Fruit fly (Drosophila melanogaster): ENCODE data around the gene Fip1.

The Fip1 gene

dm6 chr3R:4484999-4485398, at the start of gene Fip1:
Fip1 (plus strand) TSS chr3R:4485008.
- TF ChIP-seq Hr96 (GFP tag; optimal IDR thresholded peaks at IDR 0.05): no peak
- no peak for TF ChIP-seq Mnt (GFP tag; optimal IDR thresholded peaks at IDR 0.05)
- TF ChIP-seq Crg-1 (GFP tag; optimal IDR thresholded peaks at IDR 0.05): no peak
- no peak for TF ChIP-seq CG33017 (tag; optimal IDR thresholded peaks at IDR 0.05)
- TF ChIP-seq Clk (GFP tag; optimal IDR thresholded peaks at IDR 0.05): no peak
- TF ChIP-seq ovo (GFP tag; optimal IDR thresholded peaks at IDR 0.05): no peak
- no peak for TF ChIP-seq kay (GFP tag; ENCODE audit: borderline replicate concordance)
- no peak for TF ChIP-seq CG1620 (GFP tag; optimal IDR thresholded peaks at IDR 0.05)
- TF ChIP-seq CG7045 (GFP tag; optimal IDR thresholded peaks at IDR 0.05): no peak
- TF ChIP-seq CG7101 (tag; optimal IDR thresholded peaks at IDR 0.05): no peak
- no peak for TF ChIP-seq tj (GFP tag; optimal IDR thresholded peaks at IDR 0.05)
- no peak for TF ChIP-seq cic (GFP tag; optimal IDR thresholded peaks at IDR 0.05)
- TF ChIP-seq toe (GFP tag; optimal IDR thresholded peaks at IDR 0.05): no peak
- no peak for TF ChIP-seq pad (GFP tag; optimal IDR thresholded peaks at IDR 0.05)
- no peak for TF ChIP-seq CG14711 (tag; optimal IDR thresholded peaks at IDR 0.05)
- no peak for TF ChIP-seq CG11617 (GFP tag; optimal IDR thresholded peaks at IDR 0.05)
- no peak for TF ChIP-seq bab1 (GFP tag; optimal IDR thresholded peaks at IDR 0.05)
- no peak for TF ChIP-seq cnc (optimal IDR thresholded peaks at IDR 0.05)
- no peak for TF ChIP-seq CG12768 (GFP tag; optimal IDR thresholded peaks at IDR 0.05)

DNA sequence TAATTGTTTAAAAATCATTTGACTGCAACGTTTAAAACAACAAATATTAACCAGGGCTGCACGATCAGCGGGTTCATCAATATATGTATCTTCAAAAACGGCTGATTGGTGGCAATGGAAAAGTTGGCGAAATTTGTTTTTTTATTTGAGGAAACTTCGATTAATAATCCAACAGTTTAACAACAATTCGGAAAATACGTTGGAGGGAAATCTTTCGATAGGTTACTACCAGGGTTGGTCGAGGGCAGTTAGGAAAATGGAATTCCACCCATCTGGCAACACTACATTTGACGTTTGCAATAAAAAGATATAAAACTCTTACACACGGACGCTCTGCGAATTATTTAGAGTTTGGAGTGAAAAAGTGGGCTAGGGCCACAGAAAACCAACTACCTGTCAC, 47.7 kb upstream of the Fip1 start, which contains the start of the genes Lipt2 and CG14650:
Gene Lipt2 (minus strand): TSS at position 217 of the 400 bp plus-strand sequence.
Gene CG14650 (plus strand): TSS at position 275 of the 400 bp plus-strand sequence.
- TF ChIP-seq cnc (optimal IDR thresholded peaks at IDR 0.05) (no peak), CG7045 (GFP tag; optimal IDR thresholded peaks at IDR 0.05) (peak; percentile 38), tj (GFP tag; optimal IDR thresholded peaks at IDR 0.05) (peak; percentile 55), bab1 (GFP tag; optimal IDR thresholded peaks at IDR 0.05) (peak; percentile 70), Mnt (GFP tag; optimal IDR thresholded peaks at IDR 0.05) (peak; percentile 72), CG12768 (GFP tag; optimal IDR thresholded peaks at IDR 0.05) (no peak), CG14711 (tag; optimal IDR thresholded peaks at IDR 0.05) (peak; percentile 53), CG5204 (GFP tag; optimal IDR thresholded peaks at IDR 0.05) (no peak), Clk (GFP tag; optimal IDR thresholded peaks at IDR 0.05) (peak; percentile 61), CG11617 (GFP tag; optimal IDR thresholded peaks at IDR 0.05) (peak; percentile 67), CG1620 (GFP tag; optimal IDR thresholded peaks at IDR 0.05) (peak; percentile 73), CG7101 (tag; optimal IDR thresholded peaks at IDR 0.05) (peak; percentile 62), Crg-1 (GFP tag; optimal IDR thresholded peaks at IDR 0.05) (peak; percentile 65), cic (GFP tag; optimal IDR thresholded peaks at IDR 0.05) (peak; percentile 0), kay (GFP tag; ENCODE audit: borderline replicate concordance) (no peak), pad (GFP tag; optimal IDR thresholded peaks at IDR 0.05) (peak; percentile 9), ovo (GFP tag; optimal IDR thresholded peaks at IDR 0.05) (no peak), toe (GFP tag; optimal IDR thresholded peaks at IDR 0.05) (no peak), Hr96 (GFP tag; optimal IDR thresholded peaks at IDR 0.05) (peak; percentile 80), CG33017 (tag; optimal IDR thresholded peaks at IDR 0.05) (peak; percentile 25)

DNA sequence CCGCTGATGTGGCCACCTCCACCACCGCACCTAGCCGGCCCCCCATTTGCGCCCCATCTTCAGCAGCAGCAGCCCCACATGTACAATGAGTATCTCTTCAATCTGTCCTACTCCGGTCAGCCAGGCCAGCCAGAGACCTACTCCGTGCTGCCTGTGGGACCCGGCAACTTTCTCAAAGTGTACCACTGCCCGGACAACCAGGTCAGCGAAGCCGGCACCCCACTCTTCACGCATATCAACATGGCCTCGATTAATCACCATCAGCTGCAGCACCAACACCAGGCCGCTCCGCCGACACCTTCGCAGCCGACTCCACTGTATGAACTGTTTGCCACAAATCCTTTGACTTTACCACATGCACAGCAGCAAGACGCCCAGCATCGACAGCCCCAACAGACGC, 47.0 kb upstream of the Fip1 start:
- TF ChIP-seq CG1620 (GFP tag; optimal IDR thresholded peaks at IDR 0.05): no peak

DNA sequence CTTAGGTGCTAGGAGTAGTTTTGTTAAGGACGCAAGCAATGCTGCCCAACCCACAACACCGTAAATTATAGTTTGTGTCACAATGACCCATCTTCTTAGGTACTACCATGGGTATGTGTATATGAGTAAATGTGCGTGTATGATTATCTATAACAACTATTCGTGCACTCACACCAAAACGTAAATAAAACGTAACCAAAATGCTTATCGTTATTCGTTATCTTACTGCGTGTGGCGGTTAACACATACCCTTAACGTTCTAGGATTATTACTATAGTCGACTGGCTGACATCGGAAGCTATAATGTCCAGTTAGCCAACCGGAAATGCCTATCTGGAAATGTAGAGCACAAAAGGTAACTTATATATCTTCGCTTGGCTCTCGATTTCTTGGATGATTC, 39.7 kb upstream of the Fip1 start:
- TF ChIP-seq CG12768 (GFP tag; optimal IDR thresholded peaks at IDR 0.05) (no peak), kay (GFP tag; ENCODE audit: borderline replicate concordance) (no peak), CG33017 (tag; optimal IDR thresholded peaks at IDR 0.05) (no peak), Hr96 (GFP tag; optimal IDR thresholded peaks at IDR 0.05) (no peak), pad (GFP tag; optimal IDR thresholded peaks at IDR 0.05) (no peak), CG14711 (tag; optimal IDR thresholded peaks at IDR 0.05) (no peak)

DNA sequence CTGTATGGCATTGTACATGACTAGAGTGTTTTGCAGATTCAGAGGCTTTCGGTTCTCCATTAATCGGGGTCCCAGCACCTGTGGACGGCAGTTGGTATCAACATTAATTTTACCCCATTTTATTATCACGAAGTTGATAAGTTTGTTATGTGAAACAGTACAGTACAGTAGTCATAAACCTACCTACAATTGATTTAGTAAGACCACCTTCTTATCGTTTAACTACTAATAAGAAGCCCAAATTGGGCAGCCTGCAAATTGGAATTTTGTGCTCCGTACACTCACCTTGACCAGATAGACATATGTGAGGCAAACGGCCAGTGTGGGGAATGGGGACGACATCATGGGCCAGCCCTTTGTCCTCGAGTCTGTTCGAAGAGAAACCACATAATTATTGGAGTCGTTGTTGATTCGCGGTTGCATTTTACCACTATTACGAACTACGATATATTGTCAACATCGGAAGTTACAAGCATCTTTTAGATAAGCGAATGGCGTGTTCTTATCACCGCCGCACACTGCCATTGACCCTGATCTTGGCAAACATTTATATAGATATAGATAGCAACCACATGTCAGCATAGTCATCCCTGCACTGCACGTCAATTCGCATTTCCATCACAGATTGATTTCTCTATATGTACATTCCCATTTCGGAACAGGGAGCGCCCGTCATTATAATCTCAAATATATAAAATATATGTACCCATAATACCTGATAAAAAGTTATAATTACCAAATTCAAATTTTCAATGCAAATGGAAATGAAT, 38.2 kb upstream of the Fip1 start:
- no peak for TF ChIP-seq bab1 (GFP tag; optimal IDR thresholded peaks at IDR 0.05)
- TF ChIP-seq pad (GFP tag; optimal IDR thresholded peaks at IDR 0.05): no peak
- TF ChIP-seq CG11617 (GFP tag; optimal IDR thresholded peaks at IDR 0.05): no peak
- TF ChIP-seq CG33017 (tag; optimal IDR thresholded peaks at IDR 0.05): no peak
- TF ChIP-seq kay (GFP tag; ENCODE audit: borderline replicate concordance): no peak
- TF ChIP-seq ovo (GFP tag; optimal IDR thresholded peaks at IDR 0.05): no peak

- TF ChIP-seq Mnt (GFP tag; optimal IDR thresholded peaks at IDR 0.05) (peak; percentile 31), toe (GFP tag; optimal IDR thresholded peaks at IDR 0.05) (no peak), CG11617 (GFP tag; optimal IDR thresholded peaks at IDR 0.05) (no peak), cic (GFP tag; optimal IDR thresholded peaks at IDR 0.05) (peak; percentile 16), CG14711 (tag; optimal IDR thresholded peaks at IDR 0.05) (no peak), CG7045 (GFP tag; optimal IDR thresholded peaks at IDR 0.05) (no peak)
Observed at dm6 chr3R:4449256-4449655, 35.6 kb upstream of the Fip1 start.

DNA sequence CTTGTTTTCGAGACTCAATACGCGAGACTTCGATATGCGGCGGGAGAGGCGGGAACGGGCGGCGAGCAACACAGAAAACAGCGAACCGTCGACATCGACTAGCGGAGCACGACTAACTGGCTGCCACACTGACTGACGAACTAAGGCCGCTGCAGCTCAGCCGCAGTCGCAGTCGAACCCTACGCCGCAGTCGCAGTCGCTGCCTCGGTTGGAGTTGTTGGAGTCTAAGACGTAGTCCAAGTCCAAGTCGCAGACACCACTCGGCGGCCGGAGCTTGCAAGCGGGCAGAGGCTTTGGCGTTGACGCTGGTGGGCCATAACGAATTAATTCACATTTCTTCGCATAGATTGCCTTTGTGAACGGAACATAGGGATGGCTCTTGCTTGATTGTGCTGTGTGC, 34.1 kb upstream of the Fip1 start:
- TF ChIP-seq kay (GFP tag; ENCODE audit: borderline replicate concordance): no peak
- no peak for TF ChIP-seq Clk (GFP tag; optimal IDR thresholded peaks at IDR 0.05)
- no peak for TF ChIP-seq bab1 (GFP tag; optimal IDR thresholded peaks at IDR 0.05)
- no peak for TF ChIP-seq cic (GFP tag; optimal IDR thresholded peaks at IDR 0.05)
- no peak for TF ChIP-seq CG7101 (tag; optimal IDR thresholded peaks at IDR 0.05)
